Fruit fly (Drosophila melanogaster) whole organism, wandering third instar larva: ENCODE measurements around the gene Irp-1A.

Experiments used
- Abd-B ChIP-seq: fragments of >200 bp; optimal IDR thresholded peaks from 2 replicates; lab custom pipeline; 2017; ENCODE audit warnings: missing biosample characterization, missing genetic modification characterization
- CG32264 ChIP-seq: fragments of 200-800 bp; sonication (Bioruptor generic); optimal IDR thresholded peaks from 2 replicates; lab custom pipeline; 2016; ENCODE audit warnings: missing biosample characterization, missing genetic modification characterization
- CG9705 ChIP-seq: fragments of 200-800 bp; sonication (Bioruptor generic); optimal IDR thresholded peaks from 2 replicates; lab custom pipeline; 2018; ENCODE audit warnings: missing biosample characterization, mild to moderate bottlenecking, missing genetic modification characterization
- CrebA ChIP-seq: fragments of 200-800 bp; sonication (Bioruptor generic); optimal IDR thresholded peaks from 2 replicates; lab custom pipeline; 2016; ENCODE audit warnings: missing biosample characterization, mild to moderate bottlenecking, missing genetic modification characterization, borderline replicate concordance
- Dfd ChIP-seq: fragments of >200 bp; optimal IDR thresholded peaks from 2 replicates; lab custom pipeline; 2017; ENCODE audit warnings: missing biosample characterization, missing genetic modification characterization
- Dif ChIP-seq: fragments of 200-275, 200-300 bp; sonication (Bioruptor generic); optimal IDR thresholded peaks from 2 replicates; lab custom pipeline; 2018; ENCODE audit warnings: missing biosample characterization, missing genetic modification characterization; ENCODE audit not compliant: partially characterized antibody
- GATAd ChIP-seq: sonication (Bioruptor generic); optimal IDR thresholded peaks from 2 replicates; lab custom pipeline; 2016; ENCODE audit warnings: missing biosample characterization, missing genetic modification characterization
- HLH106 ChIP-seq: fragments of 200-800 bp; optimal IDR thresholded peaks from 3 replicates; lab custom pipeline; 2019; ENCODE audit warnings: missing biosample characterization, mild to moderate bottlenecking, missing genetic modification characterization, moderate library complexity
- Hnf4 ChIP-seq: fragments of 200-800 bp; sonication (Bioruptor generic); optimal IDR thresholded peaks from 2 replicates; lab custom pipeline; 2016; ENCODE audit warnings: missing biosample characterization, mild to moderate bottlenecking, missing genetic modification characterization
- Hr78 ChIP-seq: fragments of >200 bp; optimal IDR thresholded peaks from 2 replicates; lab custom pipeline; 2017; ENCODE audit warnings: missing biosample characterization, missing genetic modification characterization
- Hr83 ChIP-seq: fragments of 200-300 bp; sonication (Bioruptor generic); optimal IDR thresholded peaks from 2 replicates; lab custom pipeline; 2016; ENCODE audit warnings: missing biosample characterization, mild to moderate bottlenecking, missing genetic modification characterization, moderate library complexity; ENCODE audit not compliant: poor library complexity, severe bottlenecking
- Jra ChIP-seq: sonication (Bioruptor generic); optimal IDR thresholded peaks from 2 replicates; lab custom pipeline; 2016; ENCODE audit warnings: missing biosample characterization, missing genetic modification characterization
- Mio ChIP-seq: sonication (Bioruptor generic); optimal IDR thresholded peaks from 2 replicates; lab custom pipeline; 2016; ENCODE audit warnings: missing biosample characterization, missing genetic modification characterization
- Myc ChIP-seq: fragments of >200 bp; optimal IDR thresholded peaks from 2 replicates; lab custom pipeline; 2017
- N ChIP-seq: fragments of >200 bp; optimal IDR thresholded peaks from 2 replicates; lab custom pipeline; 2018; ENCODE audit warnings: missing biosample characterization, missing external identifiers, missing genetic modification characterization
- OdsH ChIP-seq: fragments of 200-800 bp; sonication (Bioruptor generic); optimal IDR thresholded peaks from 2 replicates; lab custom pipeline; 2016; ENCODE audit warnings: missing biosample characterization, mild to moderate bottlenecking, missing genetic modification characterization
- Rel ChIP-seq, 2 experiments: fragments of 200-800 bp; sonication (Bioruptor generic) in 1 of 2; optimal IDR thresholded peaks; 2 replicates in 1 of 2; 3 replicates in 1 of 2; lab custom pipeline; 2016 to 2019; ENCODE audit warnings: mild to moderate bottlenecking in 2 of 2, missing biosample characterization in 2 of 2, missing genetic modification characterization in 2 of 2, moderate library complexity in 1 of 2
- Sp1 ChIP-seq: fragments of 200-800 bp; sonication (Bioruptor generic); optimal IDR thresholded peaks from 3 replicates; lab custom pipeline; 2019; ENCODE audit warnings: missing biosample characterization, mild to moderate bottlenecking, missing genetic modification characterization, moderate library complexity
- Vsx2 ChIP-seq: fragments of 200-300, 225-300 bp; sonication (Bioruptor generic); optimal IDR thresholded peaks from 2 replicates; lab custom pipeline; 2018; ENCODE audit warnings: missing biosample characterization, missing genetic modification characterization; ENCODE audit not compliant: partially characterized antibody
- br ChIP-seq: fragments of 200-800 bp; sonication (Bioruptor generic); optimal IDR thresholded peaks from 2 replicates; lab custom pipeline; 2016; ENCODE audit warnings: missing biosample characterization, missing genetic modification characterization
- brk ChIP-seq: fragments of 200-800 bp; sonication (Bioruptor generic); optimal IDR thresholded peaks from 2 replicates; lab custom pipeline; 2016; ENCODE audit warnings: missing biosample characterization, mild to moderate bottlenecking, missing genetic modification characterization
- dl ChIP-seq, 2 experiments: fragments of 175-275, 200-275 bp in 1 of 2; fragments of 200-275 bp in 1 of 2; sonication (Bioruptor generic); optimal IDR thresholded peaks; lab custom pipeline; 2018; ENCODE audit warnings: mild to moderate bottlenecking in 2 of 2, missing biosample characterization in 2 of 2, missing genetic modification characterization in 2 of 2, moderate library complexity in 2 of 2; ENCODE audit not compliant: partially characterized antibody in 2 of 2, insufficient read depth in 1 of 2
- dmrt93B ChIP-seq: fragments of 200-800 bp; sonication (Bioruptor generic); optimal IDR thresholded peaks from 2 replicates; lab custom pipeline; 2018; ENCODE audit warnings: missing biosample characterization, mild to moderate bottlenecking, missing genetic modification characterization
- dsf ChIP-seq: sonication (Bioruptor generic); optimal IDR thresholded peaks from 2 replicates; lab custom pipeline; 2016; ENCODE audit warnings: missing biosample characterization, missing genetic modification characterization, borderline replicate concordance
- ey ChIP-seq: fragments of 200-800 bp; sonication (Bioruptor generic); optimal IDR thresholded peaks from 2 replicates; lab custom pipeline; 2016; ENCODE audit warnings: missing biosample characterization, missing genetic modification characterization
- foxo ChIP-seq, 2 experiments: fragments of 200-800 bp; sonication (Bioruptor generic); optimal IDR thresholded peaks; 2 replicates in 1 of 2; 3 replicates in 1 of 2; lab custom pipeline; 2016 to 2017; ENCODE audit warnings: missing biosample characterization in 2 of 2, missing genetic modification characterization in 2 of 2
- fru ChIP-seq: fragments of 200-800 bp; sonication (Bioruptor generic); optimal IDR thresholded peaks from 3 replicates; lab custom pipeline; 2016; ENCODE audit warnings: missing biosample characterization, mild to moderate bottlenecking, missing genetic modification characterization
- h ChIP-seq: fragments of 200-800 bp; sonication (Bioruptor generic); optimal IDR thresholded peaks from 3 replicates; lab custom pipeline; 2016; ENCODE audit warnings: missing biosample characterization, mild to moderate bottlenecking, missing genetic modification characterization
- jim ChIP-seq: fragments of 175-275, 200-325 bp; sonication (Bioruptor generic); optimal IDR thresholded peaks from 2 replicates; lab custom pipeline; 2016; ENCODE audit warnings: missing biosample characterization, mild to moderate bottlenecking, missing genetic modification characterization
- lola ChIP-seq: fragments of >200 bp; optimal IDR thresholded peaks from 2 replicates; lab custom pipeline; 2017; ENCODE audit warnings: missing biosample characterization, missing genetic modification characterization
- pan ChIP-seq: fragments of >200 bp; optimal IDR thresholded peaks from 2 replicates; lab custom pipeline; 2017
- psq ChIP-seq: fragments of 200-800 bp; sonication (Bioruptor generic); optimal IDR thresholded peaks from 3 replicates; lab custom pipeline; 2017; ENCODE audit warnings: missing biosample characterization, mild to moderate bottlenecking, missing genetic modification characterization, moderate library complexity
- rgr ChIP-seq: fragments of 200-800 bp; sonication (Bioruptor generic); optimal IDR thresholded peaks from 3 replicates; lab custom pipeline; 2016; ENCODE audit warnings: missing biosample characterization, mild to moderate bottlenecking, missing genetic modification characterization
- sage ChIP-seq: fragments of 200-800 bp; sonication (Bioruptor generic); optimal IDR thresholded peaks from 2 replicates; lab custom pipeline; 2016; ENCODE audit warnings: missing biosample characterization, mild to moderate bottlenecking, missing genetic modification characterization
- sv ChIP-seq: fragments of 200-800 bp; sonication (Bioruptor generic); optimal IDR thresholded peaks from 3 replicates; lab custom pipeline; 2016; ENCODE audit warnings: missing biosample characterization, missing genetic modification characterization
- tai ChIP-seq: sonication (Bioruptor generic); optimal IDR thresholded peaks from 2 replicates; lab custom pipeline; 2016; ENCODE audit warnings: missing biosample characterization, missing genetic modification characterization
- usp ChIP-seq: fragments of >200 bp; optimal IDR thresholded peaks from 2 replicates; lab custom pipeline; 2017; ENCODE audit warnings: missing biosample characterization, missing genetic modification characterization
- woc ChIP-seq: sonication (Bioruptor generic); optimal IDR thresholded peaks from 2 replicates; lab custom pipeline; 2016; ENCODE audit warnings: missing biosample characterization, mild to moderate bottlenecking, missing genetic modification characterization

Gene Irp-1A

dm6 chr3R:22694659-22695058 is 29.7 kb downstream of the Irp-1A start, which contains the start of gene cd:
Gene cd (plus strand): TSS chr3R:22694959.
- TF ChIP-seq lola: no peak
- no peak for TF ChIP-seq jim (GFP tag; lab: Kevin White, UChicago)
- TF ChIP-seq usp: no peak
- TF ChIP-seq Dfd (GFP tag; lab: Kevin White, UChicago): no peak
- TF ChIP-seq fru: no peak
- TF ChIP-seq Abd-B: no peak
- TF ChIP-seq Hr83: no peak
- TF ChIP-seq Dif (GFP tag; lab: Kevin White, UChicago): no peak
- no peak for TF ChIP-seq Vsx2 (GFP tag; lab: Kevin White, UChicago)
- no peak for TF ChIP-seq Hnf4 (GFP tag; lab: Kevin White, UChicago)

dm6 chr3R:22690311-22690710 is 34.1 kb downstream of the Irp-1A start, which contains the start of the genes wfs1 and Nup133:
Gene wfs1 (minus strand): TSS chr3R:22690380.
Gene Nup133 (plus strand): TSS chr3R:22690607.
- TF ChIP-seq psq (GFP tag; lab: Kevin White, UChicago) (peak; percentile 67), sage (no peak), OdsH (peak; percentile 63), Sp1 (GFP tag; lab: Kevin White, UChicago) (peak; percentile 79), CG9705 (GFP tag; lab: Kevin White, UChicago) (peak; percentile 62), rgr (GFP tag; lab: Kevin White, UChicago) (peak; percentile 76), foxo (GFP tag; optimal IDR thresholded peaks at IDR 0.05; lab: Kevin White, UChicago) (peak in 1 of 2 experiments; percentile 76), CrebA (GFP tag; lab: Kevin White, UChicago) (no peak), tai (no peak), Rel (GFP tag; optimal IDR thresholded peaks at IDR 0.05; lab: Kevin White, UChicago) (no peak), Rel (tag; optimal IDR thresholded peaks at IDR 0.05; lab: Kevin White, UChicago) (peak; percentile 53), HLH106 (tag; lab: Kevin White, UChicago) (peak; percentile 89), sv (GFP tag; lab: Kevin White, UChicago) (peak; percentile 52)
- TF ChIP-seq, all 38 proteins: peak for 9

dm6 chr3R:22686336-22686874 is 38.0 kb downstream of the Irp-1A start, which contains the start of the genes Gclm and CG17625:
Gene Gclm (minus strand): TSS chr3R:22686510.
Gene CG17625 (plus strand): TSS chr3R:22686849.
- no peak for TF ChIP-seq Rel (GFP tag; optimal IDR thresholded peaks at IDR 0.05; lab: Kevin White, UChicago)
- peak; percentile 57 for TF ChIP-seq Rel (tag; optimal IDR thresholded peaks at IDR 0.05; lab: Kevin White, UChicago)
- TF ChIP-seq h: peak; percentile 67
- peak; percentile 58 for TF ChIP-seq OdsH
- peak; percentile 42 for TF ChIP-seq woc
- TF ChIP-seq GATAd (GFP tag; lab: Kevin White, UChicago): no peak
- TF ChIP-seq N (GFP tag; lab: Kevin White, UChicago): no peak
- no peak for TF ChIP-seq Hr78 (GFP tag; lab: Kevin White, UChicago)
- TF ChIP-seq br (GFP tag; lab: Kevin White, UChicago): peak; percentile 60
- TF ChIP-seq CG32264: no peak
- no peak for TF ChIP-seq dmrt93B (GFP tag; lab: Kevin White, UChicago)
- no peak for TF ChIP-seq Myc (lab: Kevin White, UChicago)
- peak; percentile 26 for TF ChIP-seq CG9705 (GFP tag; lab: Kevin White, UChicago)
- no peak for TF ChIP-seq Abd-B
- TF ChIP-seq lola: no peak
- no peak for TF ChIP-seq pan (lab: Kevin White, UChicago)
- peak; percentile 59 for TF ChIP-seq Sp1 (GFP tag; lab: Kevin White, UChicago)
- TF ChIP-seq sage: no peak
- no peak for TF ChIP-seq Mio (GFP tag; lab: Kevin White, UChicago)
- TF ChIP-seq Vsx2 (GFP tag; lab: Kevin White, UChicago): no peak
- TF ChIP-seq fru: peak; percentile 48
- peak; percentile 46 for TF ChIP-seq psq (GFP tag; lab: Kevin White, UChicago)
- TF ChIP-seq ey (GFP tag; lab: Kevin White, UChicago): peak; percentile 3
- peak; percentile 34 for TF ChIP-seq dsf (GFP tag; lab: Kevin White, UChicago)
- peak; percentile 47 for TF ChIP-seq sv (GFP tag; lab: Kevin White, UChicago)
- no peak for TF ChIP-seq CrebA (GFP tag; lab: Kevin White, UChicago)
- TF ChIP-seq tai: no peak
- peak; percentile 61 for TF ChIP-seq rgr (GFP tag; lab: Kevin White, UChicago)
- peak; percentile 64 for TF ChIP-seq HLH106 (tag; lab: Kevin White, UChicago)
- TF ChIP-seq Jra (GFP tag; lab: Kevin White, UChicago): no peak
- peak; percentile 52 for TF ChIP-seq Hr83
- TF ChIP-seq brk (GFP tag; lab: Kevin White, UChicago): no peak
- peak in 1 of 2 experiments; percentile 55 for TF ChIP-seq foxo (GFP tag; optimal IDR thresholded peaks at IDR 0.05; lab: Kevin White, UChicago)
- no peak for TF ChIP-seq Dfd (GFP tag; lab: Kevin White, UChicago)
- TF ChIP-seq dl (GFP tag; optimal IDR thresholded peaks at IDR 0.05; lab: Kevin White, UChicago; ENCODE audit: insufficient read depth in 1 of 2, partially characterized antibody in 2 of 2): no peak
- TF ChIP-seq Dif (GFP tag; lab: Kevin White, UChicago): no peak
- no peak for TF ChIP-seq usp
- no peak for TF ChIP-seq jim (GFP tag; lab: Kevin White, UChicago)
- no peak for TF ChIP-seq Hnf4 (GFP tag; lab: Kevin White, UChicago)
- TF ChIP-seq, all 38 proteins: peak for 16
